Fruit fly (Drosophila melanogaster) whole organism, embryonic: ENCODE results near the gene Cpr62Ba.

ENCODE experiments used
- Aef1 ChIP-seq: fragments of 200-800 bp; sonication (Bioruptor generic); IDR thresholded peaks from 3 replicates; pipeline ENCODE4 v1.3.6; 2022; ENCODE audit warnings: missing biosample characterization, missing genetic modification characterization
- B-H2 ChIP-seq: fragments of 200-800 bp; sonication (Bioruptor generic); optimal IDR thresholded peaks from 2 replicates; lab custom pipeline; 2018; ENCODE audit warnings: missing biosample characterization, mild to moderate bottlenecking, missing genetic modification characterization
- CG1024 ChIP-seq: fragments of 200-800 bp; sonication (Bioruptor generic); IDR thresholded peaks from 2 replicates; pipeline ENCODE4 v1.3.6; 2022; ENCODE audit warnings: missing biosample characterization, missing genetic modification characterization
- CG10462 ChIP-seq: fragments of 200-800 bp; sonication (Bioruptor generic); optimal IDR thresholded peaks from 2 replicates; lab custom pipeline; 2016; ENCODE audit warnings: missing biosample characterization, missing genetic modification characterization
- CG1233 ChIP-seq: fragments of 200-800 bp; sonication (Bioruptor generic); optimal IDR thresholded peaks from 4 replicates; lab custom pipeline; 2018; ENCODE audit warnings: missing biosample characterization, mild to moderate bottlenecking, missing genetic modification characterization
- CG15514 ChIP-seq: fragments of 200-800 bp; sonication (Bioruptor generic); optimal IDR thresholded peaks from 3 replicates; lab custom pipeline; 2017; ENCODE audit warnings: missing biosample characterization, missing genetic modification characterization, mild to moderate bottlenecking, moderate library complexity, missing genetic modification reagents
- CG16863 ChIP-seq: fragments of 200-800 bp; sonication (Bioruptor generic); optimal IDR thresholded peaks from 3 replicates; lab custom pipeline; 2016; ENCODE audit warnings: missing biosample characterization, missing genetic modification characterization
- CG17612 ChIP-seq: fragments of 200-800 bp; sonication (Bioruptor generic); IDR thresholded peaks from 2 replicates; pipeline ENCODE4 v1.3.6; 2022; ENCODE audit warnings: missing biosample characterization, missing genetic modification characterization
- CG18476 ChIP-seq: fragments of 200-800 bp; sonication (Bioruptor generic); optimal IDR thresholded peaks from 2 replicates; lab custom pipeline; 2016; ENCODE audit warnings: missing biosample characterization, mild to moderate bottlenecking, missing genetic modification characterization
- CG18764 ChIP-seq: fragments of 200-800 bp; sonication (Bioruptor generic); optimal IDR thresholded peaks from 3 replicates; lab custom pipeline; 2016; ENCODE audit warnings: missing biosample characterization, missing genetic modification characterization
- CG30403 ChIP-seq: fragments of 200-800 bp; sonication (Bioruptor generic); optimal IDR thresholded peaks from 3 replicates; lab custom pipeline; 2016; ENCODE audit warnings: missing biosample characterization, missing genetic modification characterization
- CG3163 ChIP-seq: fragments of 200-800 bp; sonication (Bioruptor generic); optimal IDR thresholded peaks from 3 replicates; lab custom pipeline; 2016; ENCODE audit warnings: missing biosample characterization, missing genetic modification characterization
- CG3995 ChIP-seq: fragments of 200-800 bp; sonication (Bioruptor generic); optimal IDR thresholded peaks from 3 replicates; lab custom pipeline; 2016; ENCODE audit warnings: missing biosample characterization, missing genetic modification characterization
- CG4854 ChIP-seq: fragments of 200-800 bp; sonication (Bioruptor generic); optimal IDR thresholded peaks from 2 replicates; lab custom pipeline; 2016; ENCODE audit warnings: missing biosample characterization, missing genetic modification characterization, inconsistent platforms
- CG7786 ChIP-seq: fragments of 200-800 bp; sonication (Bioruptor generic); optimal IDR thresholded peaks from 2 replicates; lab custom pipeline; 2016; ENCODE audit warnings: missing biosample characterization, missing genetic modification characterization
- CG8924 ChIP-seq: fragments of 200-800 bp; optimal IDR thresholded peaks from 3 replicates; lab custom pipeline; 2019; ENCODE audit warnings: missing biosample characterization, mild to moderate bottlenecking, missing genetic modification characterization, moderate library complexity
- CG9437 ChIP-seq: fragments of 200-800 bp; sonication (Bioruptor generic); optimal IDR thresholded peaks from 2 replicates; lab custom pipeline; 2018; ENCODE audit warnings: missing biosample characterization, mild to moderate bottlenecking, missing genetic modification characterization
- CHES-1-like ChIP-seq: fragments of 200-800 bp; sonication (Bioruptor generic); optimal IDR thresholded peaks from 2 replicates; lab custom pipeline; 2016; ENCODE audit warnings: missing biosample characterization, missing genetic modification characterization
- CTCF ChIP-seq: fragments of 200-800 bp; sonication (Bioruptor generic); optimal IDR thresholded peaks from 2 replicates; lab custom pipeline; 2017; ENCODE audit warnings: missing biosample characterization, mild to moderate bottlenecking, missing genetic modification characterization, moderate library complexity
- CoRest ChIP-seq: fragments of 200-800 bp; sonication (Bioruptor generic); optimal IDR thresholded peaks from 3 replicates; lab custom pipeline; 2018; ENCODE audit warnings: missing biosample characterization, mild to moderate bottlenecking, missing genetic modification characterization, moderate library complexity
- Dek ChIP-seq: fragments of 200-800 bp; sonication (Bioruptor generic); optimal IDR thresholded peaks from 3 replicates; lab custom pipeline; 2019; ENCODE audit warnings: missing biosample characterization, mild to moderate bottlenecking, missing genetic modification characterization, moderate library complexity
- Elba2 ChIP-seq: fragments of 200-800 bp; sonication (Bioruptor generic); optimal IDR thresholded peaks from 3 replicates; lab custom pipeline; 2016; ENCODE audit warnings: missing biosample characterization, missing genetic modification characterization
- HLH54F ChIP-seq: fragments of 200-800 bp; sonication (Bioruptor generic); optimal IDR thresholded peaks from 3 replicates; lab custom pipeline; 2016; ENCODE audit warnings: missing biosample characterization, missing genetic modification characterization
- Hr3 ChIP-seq: fragments of 200-800 bp; sonication (Bioruptor generic); optimal IDR thresholded peaks from 3 replicates; lab custom pipeline; 2016; ENCODE audit warnings: missing biosample characterization, missing genetic modification characterization
- Mad ChIP-seq: fragments of 200-800 bp; sonication (Bioruptor generic); optimal IDR thresholded peaks from 2 replicates; lab custom pipeline; 2016; ENCODE audit warnings: missing biosample characterization, missing genetic modification characterization
- Max ChIP-seq: fragments of 200-800 bp; sonication (Bioruptor generic); optimal IDR thresholded peaks from 2 replicates; lab custom pipeline; 2016; ENCODE audit warnings: missing biosample characterization, mild to moderate bottlenecking, missing genetic modification characterization
- Sin3A ChIP-seq: fragments of >200 bp; optimal IDR thresholded peaks from 2 replicates; lab custom pipeline; 2018
- Sox100B ChIP-seq: fragments of 200-800 bp; sonication (Bioruptor generic); optimal IDR thresholded peaks from 3 replicates; lab custom pipeline; 2018; ENCODE audit warnings: missing biosample characterization, mild to moderate bottlenecking, missing genetic modification characterization
- Stat92E ChIP-seq, 3 experiments: fragments of >200 bp in 2 of 3; fragments of 200-800 bp in 1 of 3; sonication (Bioruptor generic) in 1 of 3; optimal IDR thresholded peaks; 2 replicates each; lab custom pipeline; 2017 to 2019; ENCODE audit warnings: missing biosample characterization in 3 of 3, missing genetic modification characterization in 3 of 3, mild to moderate bottlenecking in 1 of 3, moderate library complexity in 1 of 3
- Taf1 ChIP-seq: fragments of 200-800 bp; sonication (Bioruptor generic); IDR thresholded peaks from 2 replicates; pipeline ENCODE4 v1.3.6; 2022; ENCODE audit warnings: missing biosample characterization, missing genetic modification characterization
- br ChIP-seq: fragments of >200 bp; optimal IDR thresholded peaks from 2 replicates; lab custom pipeline; 2017
- chm ChIP-seq: fragments of 200-800 bp; sonication (Bioruptor generic); IDR thresholded peaks from 2 replicates; pipeline ENCODE4 v1.3.6; 2022; ENCODE audit warnings: missing biosample characterization, missing genetic modification characterization
- ewg ChIP-seq: fragments of 200-800 bp; sonication (Bioruptor generic); optimal IDR thresholded peaks from 3 replicates; lab custom pipeline; 2017; ENCODE audit warnings: mild to moderate bottlenecking, missing biosample characterization, missing genetic modification reagents, missing genetic modification characterization
- fru ChIP-seq: fragments of >200 bp; optimal IDR thresholded peaks from 2 replicates; lab custom pipeline; 2017
- grn ChIP-seq: fragments of 200-800 bp; sonication (Bioruptor generic); optimal IDR thresholded peaks from 3 replicates; lab custom pipeline; 2017; ENCODE audit warnings: missing biosample characterization, missing genetic modification characterization
- gro ChIP-seq: fragments of 200-800 bp; sonication (Bioruptor generic); optimal IDR thresholded peaks from 2 replicates; lab custom pipeline; 2016; ENCODE audit warnings: missing biosample characterization, missing genetic modification characterization
- hkb ChIP-seq, 2 experiments: fragments of 200-800 bp in 1 of 2; fragments of >200 bp in 1 of 2; sonication (Bioruptor generic) in 1 of 2; IDR thresholded peaks in 1 of 2; optimal IDR thresholded peaks in 1 of 2; 2 replicates each; pipeline versions ENCODE4 v1.3.6 to Lab custom; 2017 to 2022; ENCODE audit warnings: missing biosample characterization in 1 of 2, missing genetic modification characterization in 1 of 2
- jigr1 ChIP-seq: fragments of 200-800 bp; sonication (Bioruptor generic); IDR thresholded peaks from 3 replicates; pipeline ENCODE4 v1.3.6; 2022; ENCODE audit warnings: missing biosample characterization, missing genetic modification characterization
- knrl ChIP-seq: fragments of 200-800 bp; sonication (Bioruptor generic); IDR thresholded peaks from 3 replicates; pipeline ENCODE4 v1.3.6; 2022; ENCODE audit warnings: missing biosample characterization, missing genetic modification characterization; ENCODE audit not compliant: partially characterized antibody
- luna ChIP-seq: fragments of 200-800 bp; sonication (Bioruptor generic); optimal IDR thresholded peaks from 2 replicates; lab custom pipeline; 2016; ENCODE audit warnings: missing biosample characterization, missing genetic modification characterization
- otp ChIP-seq: fragments of 200-800 bp; sonication (Bioruptor generic); IDR thresholded peaks from 3 replicates; pipeline ENCODE4, ENCODE4 v1.3.6; 2022; ENCODE audit warnings: missing biosample characterization, missing genetic modification characterization
- sens-2 ChIP-seq: fragments of 200-800 bp; sonication (Bioruptor generic); IDR thresholded peaks from 2 replicates; pipeline ENCODE4 v1.3.6; 2022; ENCODE audit warnings: missing biosample characterization, missing genetic modification characterization
- seq ChIP-seq: fragments of 200-800 bp; sonication (Bioruptor generic); IDR thresholded peaks from 2 replicates; pipeline ENCODE4 v1.3.6; 2022; ENCODE audit warnings: missing biosample characterization, missing genetic modification characterization
- slp2 ChIP-seq: fragments of 200-800 bp; sonication (Bioruptor generic); optimal IDR thresholded peaks from 2 replicates; lab custom pipeline; 2016; ENCODE audit warnings: missing biosample characterization, missing genetic modification characterization
- sqz ChIP-seq: fragments of 200-800 bp; sonication (Bioruptor generic); optimal IDR thresholded peaks from 3 replicates; lab custom pipeline; 2018; ENCODE audit warnings: missing biosample characterization, mild to moderate bottlenecking, missing genetic modification characterization
- stwl ChIP-seq: fragments of 200-800 bp; sonication (Bioruptor generic); optimal IDR thresholded peaks from 3 replicates; lab custom pipeline; 2018; ENCODE audit warnings: missing biosample characterization, mild to moderate bottlenecking, missing genetic modification characterization, moderate library complexity
- sug ChIP-seq: fragments of 200-800 bp; optimal IDR thresholded peaks from 2 replicates; lab custom pipeline; 2019; ENCODE audit warnings: missing biosample characterization, mild to moderate bottlenecking, missing genetic modification characterization, moderate library complexity
- tx ChIP-seq: fragments of 200-800 bp; sonication (Bioruptor generic); optimal IDR thresholded peaks from 2 replicates; lab custom pipeline; 2016; ENCODE audit warnings: missing biosample characterization, missing genetic modification characterization
- vvl ChIP-seq: fragments of 200-800 bp; sonication (Bioruptor generic); IDR thresholded peaks from 2 replicates; pipeline ENCODE4 v1.3.6; 2022; ENCODE audit warnings: missing biosample characterization, missing genetic modification characterization
- wek ChIP-seq: fragments of 200-800 bp; sonication (Bioruptor generic); optimal IDR thresholded peaks from 3 replicates; lab custom pipeline; 2018; ENCODE audit warnings: missing biosample characterization, mild to moderate bottlenecking, missing genetic modification characterization, moderate library complexity

The Cpr62Ba gene

dm6 chr3L:1856467-1857350 lies 25.1 kb upstream of the Cpr62Ba start, which contains the start of gene CG12024 (continued):
- TF ChIP-seq CG1024 (GFP tag; lab: Robert Waterston, UW): peak; percentile 44
- peak; percentile 89 for TF ChIP-seq HLH54F (GFP tag; lab: Kevin White, UChicago)
- TF ChIP-seq chm (GFP tag; lab: Robert Waterston, UW): 0 out of 2 replicates have a peak, but pooled peaks have one; percentile 23
- peak; percentile 79 for TF ChIP-seq B-H2
- TF ChIP-seq br (lab: Kevin White, UChicago): no peak
- TF ChIP-seq CG8924 (tag; lab: Kevin White, UChicago): peak; percentile 72
- peak; percentile 70 for TF ChIP-seq CG4854
- peak; percentile 62 for TF ChIP-seq CG3163 (GFP tag; lab: Kevin White, UChicago)
- peak; percentile 90 for TF ChIP-seq sug (tag; lab: Kevin White, UChicago)
- TF ChIP-seq ewg (GFP tag; lab: Kevin White, UChicago): peak; percentile 61
- TF ChIP-seq Stat92E (GFP tag; optimal IDR thresholded peaks at IDR 0.05; lab: Kevin White, UChicago): no peak
- TF ChIP-seq slp2: peak; percentile 62
- TF ChIP-seq tx: peak; percentile 77
- peak; percentile 66 for TF ChIP-seq wek (GFP tag; lab: Kevin White, UChicago)
- peak; percentile 74 for TF ChIP-seq CG3995 (GFP tag; lab: Kevin White, UChicago)
- peak; percentile 10 for TF ChIP-seq CG10462 (GFP tag; lab: Kevin White, UChicago)
- TF ChIP-seq Sin3A (lab: Kevin White, UChicago): peak; percentile 97
- TF ChIP-seq Max (GFP tag; lab: Kevin White, UChicago): peak; percentile 76
- peak; percentile 59 for TF ChIP-seq CG9437 (GFP tag; lab: Kevin White, UChicago)
- no peak for TF ChIP-seq fru (lab: Kevin White, UChicago)
- peak; percentile 54 for TF ChIP-seq CG1233 (GFP tag; lab: Kevin White, UChicago)
- TF ChIP-seq Dek (tag; lab: Kevin White, UChicago): peak; percentile 60
- TF ChIP-seq luna (GFP tag; lab: Kevin White, UChicago): peak; percentile 34
- TF ChIP-seq gro: peak; percentile 63
- TF ChIP-seq knrl (GFP tag; lab: Robert Waterston, UW): peak; percentile 46; the same call in 2 of the 3 replicates
- TF ChIP-seq sqz: no peak
- TF ChIP-seq CG16863 (GFP tag; lab: Kevin White, UChicago): peak; percentile 40
- peak; percentile 95 for TF ChIP-seq Elba2
- peak; percentile 87 for TF ChIP-seq CG15514
- TF ChIP-seq jigr1: no peak
- peak; percentile 97 for TF ChIP-seq stwl
- peak; percentile 80 for TF ChIP-seq hkb (optimal IDR thresholded peaks at IDR 0.05; lab: Kevin White, UChicago)
- TF ChIP-seq hkb (GFP tag; IDR thresholded peaks at IDR 0.05; lab: Robert Waterston, UW): peak; percentile 47; the same call in 1 of the 2 replicates
- TF ChIP-seq CoRest: peak; percentile 91
- TF ChIP-seq CG30403 (GFP tag; lab: Kevin White, UChicago): peak; percentile 85
- TF ChIP-seq otp: no peak
- TF ChIP-seq Mad (GFP tag; lab: Kevin White, UChicago): peak; percentile 76
- peak; percentile 47 for TF ChIP-seq CG18476 (GFP tag; lab: Kevin White, UChicago)
- peak; percentile 80 for TF ChIP-seq CG7786 (GFP tag; lab: Kevin White, UChicago)
- TF ChIP-seq Sox100B (GFP tag; lab: Kevin White, UChicago): peak; percentile 51
- peak; percentile 33 for TF ChIP-seq CTCF
- TF ChIP-seq seq: no peak
- peak; percentile 40 for TF ChIP-seq CG18764 (GFP tag; lab: Kevin White, UChicago)
- peak; percentile 69 for TF ChIP-seq grn (GFP tag; lab: Kevin White, UChicago)
- no peak; the same call in 1 of the 2 replicates for TF ChIP-seq vvl (GFP tag; lab: Robert Waterston, UW)
- TF ChIP-seq CHES-1-like (GFP tag; lab: Kevin White, UChicago): peak; percentile 80
- peak; percentile 82 for TF ChIP-seq Aef1 (GFP tag; lab: Robert Waterston, UW)
- TF ChIP-seq Hr3 (GFP tag; lab: Kevin White, UChicago): peak; percentile 78
- TF ChIP-seq Taf1 (GFP tag; lab: Robert Waterston, UW): peak; percentile 66
- TF ChIP-seq sens-2 (GFP tag; lab: Robert Waterston, UW): no peak
- TF ChIP-seq CG17612 (GFP tag; lab: Robert Waterston, UW): peak; percentile 27; the same call in 1 of the 2 replicates
